Fruit fly (Drosophila melanogaster) whole organism, embryonic: ENCODE data around the gene CG9222.
A peak's percentile ranks its signal among the peaks of the same experiment; 100 is the strongest.

Source experiments
- CG10147 ChIP-seq: fragments of 200-800 bp; sonication (Bioruptor generic); optimal IDR thresholded peaks from 2 replicates; lab custom pipeline; 2019; ENCODE audit warnings: missing biosample characterization, mild to moderate bottlenecking, missing genetic modification characterization, moderate library complexity
- CG10366 ChIP-seq: fragments of 200-800 bp; sonication (Bioruptor generic); IDR thresholded peaks from 2 replicates; pipeline ENCODE4 v1.3.6; 2022; ENCODE audit warnings: missing biosample characterization, missing genetic modification characterization
- CG12071 ChIP-seq: fragments of 200-800 bp; sonication (Bioruptor generic); optimal IDR thresholded peaks from 3 replicates; lab custom pipeline; 2018; ENCODE audit warnings: missing biosample characterization, mild to moderate bottlenecking, missing genetic modification characterization
- CG1233 ChIP-seq: fragments of 200-800 bp; sonication (Bioruptor generic); optimal IDR thresholded peaks from 4 replicates; lab custom pipeline; 2018; ENCODE audit warnings: missing biosample characterization, mild to moderate bottlenecking, missing genetic modification characterization
- CG14014 ChIP-seq: fragments of 200-800 bp; sonication (Bioruptor generic); IDR thresholded peaks from 2 replicates; pipeline ENCODE4 v1.3.6; 2022; ENCODE audit warnings: missing biosample characterization, missing genetic modification characterization
- CG15269 ChIP-seq: fragments of 200-800 bp; sonication (Bioruptor generic); optimal IDR thresholded peaks from 2 replicates; lab custom pipeline; 2018; ENCODE audit warnings: missing biosample characterization, mild to moderate bottlenecking, missing genetic modification characterization, moderate library complexity
- CG17802 ChIP-seq: fragments of 200-800 bp; sonication (Bioruptor generic); optimal IDR thresholded peaks from 2 replicates; lab custom pipeline; 2018; ENCODE audit warnings: missing biosample characterization, mild to moderate bottlenecking, missing genetic modification characterization, moderate library complexity
- CG2120 ChIP-seq: fragments of 200-800 bp; sonication (Bioruptor generic); optimal IDR thresholded peaks from 3 replicates; lab custom pipeline; 2016; ENCODE audit warnings: missing biosample characterization, missing genetic modification characterization
- CG31365 ChIP-seq: fragments of 200-800 bp; sonication (Bioruptor generic); optimal IDR thresholded peaks from 2 replicates; lab custom pipeline; 2018; ENCODE audit warnings: missing biosample characterization, mild to moderate bottlenecking, missing genetic modification characterization
- CG3163 ChIP-seq: fragments of 200-800 bp; sonication (Bioruptor generic); optimal IDR thresholded peaks from 3 replicates; lab custom pipeline; 2016; ENCODE audit warnings: missing biosample characterization, missing genetic modification characterization
- CG34376 ChIP-seq: fragments of 200-800 bp; sonication (Bioruptor generic); optimal IDR thresholded peaks from 2 replicates; lab custom pipeline; 2018; ENCODE audit warnings: missing biosample characterization, mild to moderate bottlenecking, missing genetic modification characterization
- CG3838 ChIP-seq: fragments of 200-800 bp; sonication (Bioruptor generic); optimal IDR thresholded peaks from 3 replicates; lab custom pipeline; 2016; ENCODE audit warnings: missing biosample characterization, missing genetic modification characterization
- CG6791 ChIP-seq: fragments of 200-800 bp; sonication (Bioruptor generic); IDR thresholded peaks from 3 replicates; pipeline ENCODE4 v1.3.6; 2022; ENCODE audit warnings: missing biosample characterization, missing genetic modification characterization; ENCODE audit not compliant: partially characterized antibody
- CG7839 ChIP-seq: fragments of 200-800 bp; sonication (Bioruptor generic); optimal IDR thresholded peaks from 3 replicates; lab custom pipeline; 2018; ENCODE audit warnings: missing biosample characterization, mild to moderate bottlenecking, missing genetic modification characterization, moderate library complexity
- CG8765 ChIP-seq: fragments of 200-800 bp; sonication (Bioruptor generic); IDR thresholded peaks from 2 replicates; pipeline ENCODE4 v1.3.6; 2022; ENCODE audit warnings: missing biosample characterization, missing genetic modification characterization
- CG8924 ChIP-seq: fragments of 200-800 bp; optimal IDR thresholded peaks from 3 replicates; lab custom pipeline; 2019; ENCODE audit warnings: missing biosample characterization, mild to moderate bottlenecking, missing genetic modification characterization, moderate library complexity
- CG9727 ChIP-seq: fragments of 200-800 bp; sonication (Bioruptor generic); optimal IDR thresholded peaks from 3 replicates; lab custom pipeline; 2017; ENCODE audit warnings: missing biosample characterization, mild to moderate bottlenecking, missing genetic modification characterization
- ERR ChIP-seq: fragments of 200-800 bp; sonication (Bioruptor generic); optimal IDR thresholded peaks from 2 replicates; lab custom pipeline; 2016; ENCODE audit warnings: missing biosample characterization, missing genetic modification characterization
- Gsc ChIP-seq: fragments of 200-800 bp; sonication (Bioruptor generic); IDR thresholded peaks from 2 replicates; pipeline ENCODE4 v1.3.6; 2022; ENCODE audit warnings: missing biosample characterization, missing genetic modification characterization
- HLH3B ChIP-seq: fragments of 200-800 bp; sonication (Bioruptor generic); IDR thresholded peaks from 2 replicates; pipeline ENCODE4 v1.3.6; 2022; ENCODE audit warnings: missing biosample characterization, missing genetic modification characterization
- Hand ChIP-seq: fragments of 200-800 bp; sonication (Bioruptor generic); optimal IDR thresholded peaks from 2 replicates; lab custom pipeline; 2017; ENCODE audit warnings: mild to moderate bottlenecking, missing biosample characterization, missing genetic modification reagents, missing genetic modification characterization
- MTF-1 ChIP-seq: fragments of 200-800 bp; sonication (Bioruptor generic); optimal IDR thresholded peaks from 2 replicates; lab custom pipeline; 2018; ENCODE audit warnings: missing biosample characterization, mild to moderate bottlenecking, missing genetic modification characterization, borderline replicate concordance
- Opbp ChIP-seq: fragments of 200-800 bp; sonication (Bioruptor generic); IDR thresholded peaks from 3 replicates; pipeline ENCODE4 v1.3.6; 2022; ENCODE audit warnings: missing biosample characterization, missing genetic modification characterization; ENCODE audit not compliant: partially characterized antibody
- abd-A ChIP-seq: fragments of 200-800 bp; sonication (Bioruptor generic); optimal IDR thresholded peaks from 3 replicates; lab custom pipeline; 2019; ENCODE audit warnings: missing biosample characterization, mild to moderate bottlenecking, missing genetic modification characterization, moderate library complexity
- amos ChIP-seq: fragments of 200-800 bp; sonication (Bioruptor generic); IDR thresholded peaks from 2 replicates; pipeline ENCODE4 v1.3.6; 2022; ENCODE audit warnings: missing biosample characterization, missing genetic modification characterization; ENCODE audit not compliant: partially characterized antibody
- ash1 ChIP-seq: fragments of 200-800 bp; sonication (Bioruptor generic); optimal IDR thresholded peaks from 2 replicates; lab custom pipeline; 2018; ENCODE audit warnings: missing biosample characterization, mild to moderate bottlenecking, missing genetic modification characterization
- corto ChIP-seq: fragments of 200-800 bp; sonication (Bioruptor generic); optimal IDR thresholded peaks from 2 replicates; lab custom pipeline; 2016; ENCODE audit warnings: missing biosample characterization, mild to moderate bottlenecking, missing genetic modification characterization, moderate library complexity
- disco-r ChIP-seq: fragments of 200-800 bp; sonication (Bioruptor generic); optimal IDR thresholded peaks from 2 replicates; lab custom pipeline; 2016; ENCODE audit warnings: missing biosample characterization, missing genetic modification characterization
- ewg ChIP-seq: fragments of 200-800 bp; sonication (Bioruptor generic); optimal IDR thresholded peaks from 3 replicates; lab custom pipeline; 2017; ENCODE audit warnings: mild to moderate bottlenecking, missing biosample characterization, missing genetic modification reagents, missing genetic modification characterization
- gce ChIP-seq: fragments of 200-800 bp; sonication (Bioruptor generic); IDR thresholded peaks from 3 replicates; pipeline ENCODE4 v1.3.6; 2022; ENCODE audit warnings: missing biosample characterization, missing genetic modification characterization
- hth ChIP-seq: fragments of >200 bp; optimal IDR thresholded peaks from 2 replicates; lab custom pipeline; 2017; ENCODE audit warnings: inconsistent platforms
- ind ChIP-seq: fragments of 200-800 bp; sonication (Bioruptor generic); optimal IDR thresholded peaks from 3 replicates; lab custom pipeline; 2016; ENCODE audit warnings: missing biosample characterization, missing genetic modification characterization
- jigr1 ChIP-seq: fragments of 200-800 bp; sonication (Bioruptor generic); IDR thresholded peaks from 3 replicates; pipeline ENCODE4 v1.3.6; 2022; ENCODE audit warnings: missing biosample characterization, missing genetic modification characterization
- kay ChIP-seq: fragments of 200-800 bp; sonication (Bioruptor generic); optimal IDR thresholded peaks from 2 replicates; lab custom pipeline; 2016; ENCODE audit warnings: missing biosample characterization, missing genetic modification characterization
- oc ChIP-seq: fragments of 200-800 bp; sonication (Bioruptor generic); optimal IDR thresholded peaks from 2 replicates; lab custom pipeline; 2018; ENCODE audit warnings: missing biosample characterization, mild to moderate bottlenecking, missing genetic modification characterization, moderate library complexity
- pan ChIP-seq, 4 experiments: fragments of >200 bp in 3 of 4; fragments of 200-800 bp in 1 of 4; sonication (Bioruptor generic) in 1 of 4; optimal IDR thresholded peaks in 3 of 4; IDR thresholded peaks in 1 of 4; 2 replicates each; pipeline versions ENCODE4 v1.3.6 to Lab custom; 2017 to 2022; ENCODE audit warnings: missing biosample characterization in 2 of 4, missing genetic modification characterization in 2 of 4, mixed read lengths in 1 of 4
- pfk ChIP-seq: fragments of 200-800 bp; sonication (Bioruptor generic); optimal IDR thresholded peaks from 2 replicates; lab custom pipeline; 2018; ENCODE audit warnings: missing biosample characterization, mild to moderate bottlenecking, missing genetic modification characterization, moderate library complexity
- pros ChIP-seq: fragments of 200-800 bp; sonication (Bioruptor generic); optimal IDR thresholded peaks from 3 replicates; lab custom pipeline; 2019; ENCODE audit warnings: missing biosample characterization, mild to moderate bottlenecking, missing genetic modification characterization, moderate library complexity
- ranshi ChIP-seq: fragments of 200-800 bp; sonication (Bioruptor generic); IDR thresholded peaks from 2 replicates; pipeline ENCODE4 v1.3.6; 2022; ENCODE audit warnings: missing biosample characterization, missing genetic modification characterization
- schlank ChIP-seq: fragments of 200-800 bp; sonication (Bioruptor generic); optimal IDR thresholded peaks from 2 replicates; lab custom pipeline; 2018; ENCODE audit warnings: missing biosample characterization, mild to moderate bottlenecking, missing genetic modification characterization
- sens-2 ChIP-seq: fragments of 200-800 bp; sonication (Bioruptor generic); IDR thresholded peaks from 2 replicates; pipeline ENCODE4 v1.3.6; 2022; ENCODE audit warnings: missing biosample characterization, missing genetic modification characterization
- sob ChIP-seq: fragments of 200-800 bp; sonication (Bioruptor generic); IDR thresholded peaks from 2 replicates; pipeline ENCODE4 v1.3.6; 2022; ENCODE audit warnings: missing biosample characterization, missing genetic modification characterization
- stc ChIP-seq: fragments of 200-800 bp; sonication (Bioruptor generic); IDR thresholded peaks from 2 replicates; pipeline ENCODE4 v1.3.6; 2022; ENCODE audit warnings: missing biosample characterization, missing genetic modification characterization
- tap ChIP-seq: fragments of 200-800 bp; optimal IDR thresholded peaks from 3 replicates; lab custom pipeline; 2019; ENCODE audit warnings: missing biosample characterization, mild to moderate bottlenecking, missing genetic modification characterization, moderate library complexity
- tup ChIP-seq: fragments of 200-800 bp; sonication (Bioruptor generic); optimal IDR thresholded peaks from 2 replicates; lab custom pipeline; 2016; ENCODE audit warnings: missing biosample characterization, mild to moderate bottlenecking, missing genetic modification characterization, moderate library complexity
- wdn ChIP-seq: fragments of 200-800 bp; sonication (Bioruptor generic); IDR thresholded peaks from 2 replicates; pipeline ENCODE4 v1.3.6; 2022; ENCODE audit warnings: missing biosample characterization, missing genetic modification characterization

The CG9222 gene

dm6 chr2L:6088371-6089365, 42.2 kb upstream of the CG9222 start (continued):
- TF ChIP-seq gce (GFP tag; lab: Robert Waterston, UW) (peak; percentile 77; the same call in 2 of the 3 replicates), schlank (tag; lab: Kevin White, UChicago) (no peak), sob (peak; percentile 58), CG3163 (peak; percentile 44), CG10366 (GFP tag; lab: Robert Waterston, UW) (no peak), sens-2 (GFP tag; lab: Robert Waterston, UW) (no peak), pfk (GFP tag; lab: Kevin White, UChicago) (peak; percentile 38), CG31365 (no peak), CG17802 (tag; lab: Kevin White, UChicago) (no peak), CG9727 (GFP tag; lab: Kevin White, UChicago) (peak; percentile 25), CG8924 (peak; percentile 62), Opbp (GFP tag; lab: Robert Waterston, UW) (peak; percentile 82), hth (lab: Kevin White, UChicago) (no peak), CG12071 (GFP tag; lab: Kevin White, UChicago) (no peak), CG10147 (GFP tag; lab: Kevin White, UChicago) (no peak), tup (GFP tag; lab: Kevin White, UChicago) (no peak), pros (GFP tag; lab: Kevin White, UChicago) (peak; percentile 99), CG6791 (peak; percentile 74), stc (GFP tag; lab: Robert Waterston, UW) (no peak), amos (peak; percentile 42; the same call in 1 of the 2 replicates), ranshi (GFP tag; lab: Robert Waterston, UW) (0 out of 2 replicates have a peak, but pooled peaks have one; percentile 6), HLH3B (GFP tag; lab: Robert Waterston, UW) (no peak), MTF-1 (peak; percentile 58), CG14014 (no peak), kay (GFP tag; lab: Kevin White, UChicago) (peak; percentile 93), oc (tag; lab: Kevin White, UChicago) (peak; percentile 68), CG8765 (GFP tag; lab: Robert Waterston, UW) (peak; percentile 80), Gsc (GFP tag; lab: Robert Waterston, UW) (no peak), pan (optimal IDR thresholded peaks at IDR 0.05; lab: Kevin White, UChicago) (no peak), pan (GFP tag; optimal IDR thresholded peaks at IDR 0.05 in 1 of 2, IDR thresholded peaks at IDR 0.05 in 1 of 2) (peak in 1 of 2 experiments; percentile 39), wdn (GFP tag; lab: Robert Waterston, UW) (no peak; the same call in 1 of the 2 replicates), ewg (GFP tag; lab: Kevin White, UChicago) (peak; percentile 63), abd-A (tag; lab: Kevin White, UChicago) (peak; percentile 95), tap (peak; percentile 12), CG3838 (peak; percentile 61), disco-r (no peak), CG7839 (tag; lab: Kevin White, UChicago) (peak; percentile 55), Hand (peak; percentile 51), CG1233 (GFP tag; lab: Kevin White, UChicago) (peak; percentile 8), CG2120 (GFP tag; lab: Kevin White, UChicago) (peak; percentile 68), corto (no peak), jigr1 (GFP tag; lab: Robert Waterston, UW) (no peak), ERR (peak; percentile 82), CG34376 (GFP tag; lab: Kevin White, UChicago) (peak; percentile 58), ind (GFP tag; lab: Kevin White, UChicago) (no peak), CG15269 (tag; lab: Kevin White, UChicago) (no peak), ash1 (GFP tag; lab: Kevin White, UChicago) (peak; percentile 58)
